Fruit fly (Drosophila melanogaster): ENCODE results near the gene Cp38.

Cp38 gene

DNA sequence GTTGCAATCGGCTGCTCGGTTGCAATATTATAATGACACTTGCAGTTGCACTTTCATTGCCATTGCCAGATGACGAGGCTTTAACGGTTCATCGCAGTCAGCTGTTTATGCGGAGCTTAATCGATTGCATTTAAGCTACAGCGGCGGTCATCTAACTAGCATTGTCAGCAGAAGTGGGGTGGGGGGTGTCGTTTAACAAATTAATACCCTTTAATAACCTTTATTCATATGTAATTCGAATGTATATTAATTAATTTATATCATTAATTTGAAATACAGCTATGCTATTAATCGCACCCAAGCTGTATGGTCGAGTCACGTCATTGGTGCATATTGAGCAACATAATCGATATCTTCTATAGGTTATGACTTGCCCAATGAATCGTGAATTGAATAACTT, 11.2 kb downstream of the Cp38 start (continued):
- peak; percentile 72 for TF ChIP-seq MTF-1 (GFP tag; optimal IDR thresholded peaks at IDR 0.05; ENCODE audit: borderline replicate concordance)
- TF ChIP-seq CG17385 (GFP tag; optimal IDR thresholded peaks at IDR 0.05), result peak; percentile 80
- TF ChIP-seq Hand (GFP tag; optimal IDR thresholded peaks at IDR 0.05), result peak; percentile 15
- 0 out of 2 replicates have a peak, but pooled peaks have one; percentile 19 for TF ChIP-seq GATAe (GFP tag; conservative IDR thresholded peaks at IDR 0.05)
- peak; percentile 58 for TF ChIP-seq gsb-n (tag; optimal IDR thresholded peaks at IDR 0.05)
- no peak for TF ChIP-seq CTCF (GFP tag; optimal IDR thresholded peaks at IDR 0.05)
- peak; percentile 70 for TF ChIP-seq E2f1 (GFP tag; IDR thresholded peaks at IDR 0.05)
- TF ChIP-seq abd-A (tag; optimal IDR thresholded peaks at IDR 0.05), result no peak
- peak; percentile 74 for TF ChIP-seq PHDP (tag; optimal IDR thresholded peaks at IDR 0.05)
- TF ChIP-seq CG10366 (GFP tag; IDR thresholded peaks at IDR 0.05), result peak; percentile 87
- no peak for TF ChIP-seq CG2202 (tag; optimal IDR thresholded peaks at IDR 0.05)
- TF ChIP-seq Max (GFP tag; optimal IDR thresholded peaks at IDR 0.05), result peak; percentile 46
- peak; percentile 45; the same call in 1 of the 2 replicates for TF ChIP-seq CG8765 (GFP tag; IDR thresholded peaks at IDR 0.05)
- no peak for TF ChIP-seq vfl (GFP tag; optimal IDR thresholded peaks at IDR 0.05)
- no peak for TF ChIP-seq CG1792 (GFP tag; optimal IDR thresholded peaks at IDR 0.05)
- no peak for TF ChIP-seq CG11398 (GFP tag; optimal IDR thresholded peaks at IDR 0.05)
- TF ChIP-seq pros (GFP tag; optimal IDR thresholded peaks at IDR 0.05), result no peak
- TF ChIP-seq Sry-β (GFP tag; optimal IDR thresholded peaks at IDR 0.05), result no peak
- TF ChIP-seq CG14441 (GFP tag; IDR thresholded peaks at IDR 0.05), result peak; percentile 89
- no peak for TF ChIP-seq CG34376 (GFP tag; optimal IDR thresholded peaks at IDR 0.05)
- no peak for TF ChIP-seq CG3065 (GFP tag; optimal IDR thresholded peaks at IDR 0.05)
- TF ChIP-seq sr (GFP tag; IDR thresholded peaks at IDR 0.05), result peak; percentile 77; the same call in 2 of the 3 replicates
- peak; percentile 72 for TF ChIP-seq nerfin-1 (tag; optimal IDR thresholded peaks at IDR 0.05)
- peak; percentile 46; the same call in 2 of the 3 replicates for TF ChIP-seq CG2889 (GFP tag; IDR thresholded peaks at IDR 0.05)
- TF ChIP-seq HLH3B (GFP tag; IDR thresholded peaks at IDR 0.05), result peak; percentile 92
- no peak for TF ChIP-seq en (GFP tag; optimal IDR thresholded peaks at IDR 0.05)
- peak; percentile 85; the same call in 2 of the 3 replicates for TF ChIP-seq ken (GFP tag; IDR thresholded peaks at IDR 0.05)
- TF ChIP-seq exex (tag; optimal IDR thresholded peaks at IDR 0.05), result no peak
- TF ChIP-seq CG2678 (tag; optimal IDR thresholded peaks at IDR 0.05), result peak; percentile 82
- TF ChIP-seq klu (GFP tag; IDR thresholded peaks at IDR 0.05), result 0 out of 2 replicates have a peak, but pooled peaks have one; percentile 26
- no peak for TF ChIP-seq Ets97D (GFP tag; optimal IDR thresholded peaks at IDR 0.05)
- no peak for TF ChIP-seq Mad (GFP tag; optimal IDR thresholded peaks at IDR 0.05)
- TF ChIP-seq B-H1 (GFP tag; IDR thresholded peaks at IDR 0.05), result peak; percentile 75

dm6 chrX:8493473-8493872, 11.8 kb downstream of the Cp38 start:
- no peak for TF ChIP-seq gsb-n (tag; optimal IDR thresholded peaks at IDR 0.05)
- TF ChIP-seq CG17186 (GFP tag; optimal IDR thresholded peaks at IDR 0.05), result no peak
- no peak for TF ChIP-seq CG4617 (GFP tag; optimal IDR thresholded peaks at IDR 0.05; ENCODE audit: borderline replicate concordance)
- TF ChIP-seq CG18764 (GFP tag; optimal IDR thresholded peaks at IDR 0.05), result no peak
- peak in 1 of 2 experiments; percentile 48 for TF ChIP-seq Hr51 (GFP tag; optimal IDR thresholded peaks at IDR 0.05)
- TF ChIP-seq CG14860 (GFP tag; IDR thresholded peaks at IDR 0.05; ENCODE audit: partially characterized antibody), result no peak
- TF ChIP-seq Fer3 (tag; optimal IDR thresholded peaks at IDR 0.05), result peak; percentile 43
- no peak for TF ChIP-seq sima (GFP tag; optimal IDR thresholded peaks at IDR 0.05)
- TF ChIP-seq aop (GFP tag; IDR thresholded peaks at IDR 0.05), result no peak
- no peak for TF ChIP-seq CG17829 (tag; optimal IDR thresholded peaks at IDR 0.05)
- TF ChIP-seq CG17361 (GFP tag; IDR thresholded peaks at IDR 0.05), result no peak
- TF ChIP-seq CG6813 (GFP tag; optimal IDR thresholded peaks at IDR 0.05), result no peak
- TF ChIP-seq br (optimal IDR thresholded peaks at IDR 0.05), result no peak
- peak; percentile 4 for TF ChIP-seq CG30403 (GFP tag; optimal IDR thresholded peaks at IDR 0.05)
- TF ChIP-seq crp (GFP tag; optimal IDR thresholded peaks at IDR 0.05), result no peak
- no peak for TF ChIP-seq kah (GFP tag; optimal IDR thresholded peaks at IDR 0.05)
- no peak for TF ChIP-seq Ets97D (GFP tag; optimal IDR thresholded peaks at IDR 0.05)
- no peak for TF ChIP-seq wor (GFP tag; IDR thresholded peaks at IDR 0.05)
- TF ChIP-seq CG10147 (GFP tag; optimal IDR thresholded peaks at IDR 0.05), result no peak
- peak; percentile 38 for TF ChIP-seq CG9817 (tag; optimal IDR thresholded peaks at IDR 0.05)
- TF ChIP-seq GATAe (GFP tag; conservative IDR thresholded peaks at IDR 0.05), result no peak
- TF ChIP-seq CG33213 (GFP tag; optimal IDR thresholded peaks at IDR 0.05), result no peak
